Worm (Caenorhabditis elegans) whole organism, L4 larva: ENCODE data around the gene ampd-1.

Experiments
- D1046.2 ChIP-seq: fragments of 200-800 bp; sonication (Bioruptor generic); IDR thresholded peaks from 2 replicates; pipeline ENCODE4 v1.3.6; 2022; ENCODE audit warnings: missing genetic modification characterization, missing compliant biosample characterization
- F37D6.2 ChIP-seq: sonication (generic microtip); optimal IDR thresholded peaks from 2 replicates; lab custom pipeline; 2016; ENCODE audit warnings: mild to moderate bottlenecking, missing genetic modification characterization, missing compliant biosample characterization
- F44E2.7 ChIP-seq: fragments of 200-800 bp; sonication (Bioruptor generic); IDR thresholded peaks from 2 replicates; pipeline ENCODE4 v2.1.2; 2022; ENCODE audit warnings: missing genetic modification characterization, missing compliant biosample characterization
- R02D3.7 ChIP-seq: fragments of 150-350 bp; sonication (generic microtip); optimal IDR thresholded peaks from 3 replicates; lab custom pipeline; 2014; ENCODE audit warnings: missing biosample characterization, missing genetic modification characterization
- T26A8.4 ChIP-seq: fragments of 200-800 bp; sonication (Bioruptor generic); IDR thresholded peaks from 2 replicates; pipeline ENCODE4 v1.3.6; 2022; ENCODE audit warnings: missing genetic modification characterization, missing compliant biosample characterization
- Y48G9A.11 ChIP-seq: fragments of 200-800 bp; sonication (Bioruptor generic); IDR thresholded peaks from 2 replicates; pipeline ENCODE4 v1.3.6; 2022; ENCODE audit warnings: missing genetic modification reagents, missing genetic modification characterization, missing compliant biosample characterization
- Y5F2A.4 ChIP-seq: fragments of 200-800 bp; sonication (Bioruptor generic); optimal IDR thresholded peaks from 2 replicates; lab custom pipeline; 2018; ENCODE audit warnings: mild to moderate bottlenecking, missing genetic modification characterization, missing compliant biosample characterization
- ZK337.2 ChIP-seq: fragments of 200-800 bp; sonication (Bioruptor generic); IDR thresholded peaks from 2 replicates; pipeline ENCODE4 v1.3.6; 2022; ENCODE audit warnings: missing genetic modification reagents, missing genetic modification characterization, missing compliant biosample characterization
- ZK546.5 ChIP-seq, 2 experiments: sonication (generic microtip); optimal IDR thresholded peaks; 2 replicates each; lab custom pipeline; 2017; ENCODE audit warnings: missing biosample characterization in 2 of 2, missing genetic modification characterization in 2 of 2
- aha-1 ChIP-seq: fragments of 150-350 bp; peaks from one replicate; lab custom pipeline; 2014; ENCODE audit warnings: missing biosample characterization, missing genetic modification characterization
- ama-1 ChIP-seq: fragments of 150-350 bp; optimal IDR thresholded peaks from 2 replicates; lab custom pipeline; 2014; ENCODE audit warnings: inconsistent platforms, mixed read lengths
- arid-1 ChIP-seq: fragments of 200-800 bp; sonication (Bioruptor generic); conservative IDR thresholded peaks from 2 replicates; pipeline ENCODE4 v1.3.6; 2022; ENCODE audit warnings: missing genetic modification reagents, missing genetic modification characterization, missing compliant biosample characterization
- ceh-32 ChIP-seq: sonication (generic microtip); optimal IDR thresholded peaks from 2 replicates; lab custom pipeline; 2016; ENCODE audit warnings: mild to moderate bottlenecking, missing genetic modification characterization, missing compliant biosample characterization; ENCODE audit not compliant: poor library complexity
- ceh-44 ChIP-seq: fragments of 200-800 bp; sonication (Bioruptor generic); IDR thresholded peaks from 2 replicates; pipeline ENCODE4 v1.3.6; 2022; ENCODE audit warnings: missing genetic modification reagents, missing genetic modification characterization, missing compliant biosample characterization
- daf-16 ChIP-seq, 3 experiments: sonication (generic microtip); optimal IDR thresholded peaks; 2 replicates each; lab custom pipeline; 2016 to 2017; ENCODE audit warnings: missing genetic modification characterization in 3 of 3, missing genetic modification reagents in 3 of 3, mild to moderate bottlenecking in 2 of 3, missing compliant biosample characterization in 2 of 3, missing biosample characterization in 1 of 3, moderate library complexity in 1 of 3
- daf-19 ChIP-seq: fragments of 200-800 bp; sonication (Bioruptor generic); conservative IDR thresholded peaks from 2 replicates; pipeline ENCODE4 v1.3.6; 2022; ENCODE audit warnings: missing genetic modification characterization, missing compliant biosample characterization
- dmd-6 ChIP-seq: fragments of 200-800 bp; sonication (Bioruptor generic); IDR thresholded peaks from 2 replicates; pipeline ENCODE4 v1.3.6; 2022; ENCODE audit warnings: missing genetic modification reagents, missing genetic modification characterization, missing compliant biosample characterization
- dpl-1 ChIP-seq: fragments of 150-350 bp; optimal IDR thresholded peaks from 2 replicates; lab custom pipeline; 2014; ENCODE audit warnings: missing biosample characterization, missing genetic modification reagents, missing genetic modification characterization
- duxl-1 ChIP-seq: sonication (generic microtip); optimal IDR thresholded peaks from 2 replicates; lab custom pipeline; 2016; ENCODE audit warnings: mild to moderate bottlenecking, missing genetic modification characterization, moderate library complexity, missing compliant biosample characterization; ENCODE audit not compliant: poor library complexity
- dve-1 ChIP-seq: sonication (generic microtip); optimal IDR thresholded peaks from 2 replicates; lab custom pipeline; 2017; ENCODE audit warnings: antibody characterized with exemption, mild to moderate bottlenecking, missing genetic modification characterization, missing compliant biosample characterization; ENCODE audit not compliant: insufficient read depth
- egl-43 ChIP-seq: fragments of 200-800 bp; sonication (Bioruptor generic); IDR thresholded peaks from 2 replicates; pipeline ENCODE4 v1.3.6; 2022; ENCODE audit warnings: missing genetic modification reagents, missing genetic modification characterization, missing compliant biosample characterization
- fkh-10 ChIP-seq: fragments of 150-350 bp; optimal IDR thresholded peaks from 2 replicates; lab custom pipeline; 2014; ENCODE audit warnings: missing biosample characterization, missing genetic modification reagents, missing genetic modification characterization
- fos-1 ChIP-seq: fragments of 150-350 bp; optimal IDR thresholded peaks from 2 replicates; lab custom pipeline; 2014; ENCODE audit warnings: missing biosample characterization, missing genetic modification characterization
- hif-1 ChIP-seq, 2 experiments: sonication (generic microtip); optimal IDR thresholded peaks; 2 replicates each; lab custom pipeline; 2016 to 2017; ENCODE audit warnings: missing compliant biosample characterization in 2 of 2, missing genetic modification characterization in 2 of 2, missing genetic modification reagents in 2 of 2, missing genotype in 2 of 2, mild to moderate bottlenecking in 1 of 2
- hlh-11 ChIP-seq: fragments of 200-800 bp; sonication (Bioruptor generic); optimal IDR thresholded peaks from 2 replicates; lab custom pipeline; 2018; ENCODE audit warnings: mild to moderate bottlenecking, missing genetic modification characterization, missing compliant biosample characterization
- hmg-1.1 ChIP-seq: fragments of 200-800 bp; sonication (Bioruptor generic); IDR thresholded peaks from 2 replicates; pipeline ENCODE4 v1.3.6; 2022; ENCODE audit warnings: missing genetic modification reagents, missing genetic modification characterization, missing compliant biosample characterization
- lin-38 ChIP-seq: fragments of 200-800 bp; sonication (Bioruptor generic); IDR thresholded peaks from 2 replicates; pipeline ENCODE4 v1.3.6; 2022; ENCODE audit warnings: missing genetic modification reagents, missing genetic modification characterization, missing compliant biosample characterization
- lir-3 ChIP-seq: sonication (generic microtip); optimal IDR thresholded peaks from 2 replicates; lab custom pipeline; 2016; ENCODE audit warnings: mild to moderate bottlenecking, missing genetic modification characterization, missing compliant biosample characterization
- madf-9 ChIP-seq: fragments of 200-800 bp; sonication (Bioruptor generic); conservative IDR thresholded peaks from 2 replicates; pipeline ENCODE4 v1.3.6; 2022; ENCODE audit warnings: missing genetic modification reagents, missing genetic modification characterization, missing compliant biosample characterization
- mdt-29 ChIP-seq: fragments of 200-800 bp; sonication (Bioruptor generic); IDR thresholded peaks from 2 replicates; pipeline ENCODE4 v1.3.6; 2022; ENCODE audit warnings: missing genetic modification reagents, missing genetic modification characterization, missing compliant biosample characterization
- mep-1 ChIP-seq: fragments of 150-350 bp; sonication (generic microtip); optimal IDR thresholded peaks from 3 replicates; lab custom pipeline; 2014; ENCODE audit warnings: missing biosample characterization, missing genetic modification characterization
- mes-2 ChIP-seq: sonication (generic microtip); optimal IDR thresholded peaks from 2 replicates; lab custom pipeline; 2016; ENCODE audit warnings: missing genotype, mild to moderate bottlenecking, missing genetic modification characterization, missing compliant biosample characterization; ENCODE audit not compliant: poor library complexity, severe bottlenecking
- nhr-102 ChIP-seq: sonication (generic microtip); optimal IDR thresholded peaks from 2 replicates; lab custom pipeline; 2016; ENCODE audit warnings: mild to moderate bottlenecking, missing genetic modification characterization, moderate library complexity, missing compliant biosample characterization
- nhr-28 ChIP-seq: fragments of 150-350 bp; optimal IDR thresholded peaks from 2 replicates; lab custom pipeline; 2014; ENCODE audit warnings: missing biosample characterization, missing genetic modification characterization
- nhr-41 ChIP-seq: fragments of 200-800 bp; sonication (Bioruptor generic); IDR thresholded peaks from 2 replicates; pipeline ENCODE4 v1.3.6; 2022; ENCODE audit warnings: missing genetic modification reagents, missing genetic modification characterization, missing compliant biosample characterization
- nhr-42 ChIP-seq: fragments of 200-800 bp; sonication (Bioruptor generic); IDR thresholded peaks from 2 replicates; pipeline ENCODE4 v1.3.6; 2022; ENCODE audit warnings: missing genetic modification characterization, missing compliant biosample characterization
- nhr-77 ChIP-seq: fragments of 150-350 bp; optimal IDR thresholded peaks from 2 replicates; lab custom pipeline; 2014; ENCODE audit warnings: missing biosample characterization, missing genetic modification characterization
- pha-4 ChIP-seq, 2 experiments: fragments of 150-350 bp in 1 of 2; fragments of 200-800 bp in 1 of 2; sonication (Bioruptor generic) in 1 of 2; IDR thresholded peaks in 1 of 2; optimal IDR thresholded peaks in 1 of 2; 2 replicates each; pipeline versions ENCODE4 v1.3.6 to Lab custom; 2014 to 2022; ENCODE audit warnings: missing genetic modification characterization in 2 of 2, missing genetic modification reagents in 2 of 2, missing biosample characterization in 1 of 2, missing compliant biosample characterization in 1 of 2
- php-3 ChIP-seq: fragments of 200-800 bp; sonication (Bioruptor generic); IDR thresholded peaks from 2 replicates; pipeline ENCODE4 v1.3.6; 2022; ENCODE audit warnings: missing genetic modification reagents, missing genetic modification characterization, missing compliant biosample characterization
- pqm-1 ChIP-seq: sonication (generic microtip); optimal IDR thresholded peaks from 2 replicates; lab custom pipeline; 2017; ENCODE audit warnings: missing biosample characterization, missing genetic modification characterization
- set-16 ChIP-seq: fragments of 200-800 bp; sonication (Bioruptor generic); IDR thresholded peaks from 2 replicates; pipeline ENCODE4 v1.3.6; 2022; ENCODE audit warnings: missing genetic modification reagents, missing genetic modification characterization, missing compliant biosample characterization
- skn-1 ChIP-seq: fragments of 150-350 bp; optimal IDR thresholded peaks from 2 replicates; lab custom pipeline; 2014; ENCODE audit warnings: missing biosample characterization, missing genetic modification characterization
- tra-1 ChIP-seq: fragments of 200-800 bp; sonication (Bioruptor generic); IDR thresholded peaks from 2 replicates; pipeline ENCODE4 v1.3.6; 2022; ENCODE audit warnings: missing genetic modification reagents, missing genetic modification characterization, missing compliant biosample characterization
- vab-7 ChIP-seq: fragments of 200-800 bp; sonication (Bioruptor generic); IDR thresholded peaks from 2 replicates; pipeline ENCODE4 v1.3.6; 2022; ENCODE audit warnings: missing genetic modification reagents, missing genetic modification characterization, missing compliant biosample characterization
- zag-1 ChIP-seq: fragments of 150-350 bp; optimal IDR thresholded peaks from 2 replicates; lab custom pipeline; 2014; ENCODE audit warnings: missing biosample characterization, missing genetic modification characterization
- zfp-3 ChIP-seq: fragments of 200-800 bp; sonication (Bioruptor generic); conservative IDR thresholded peaks from 2 replicates; pipeline ENCODE4 v1.3.6; 2022; ENCODE audit warnings: missing genetic modification reagents, missing genetic modification characterization, missing compliant biosample characterization
- zip-11 ChIP-seq: fragments of 200-800 bp; sonication (Bioruptor generic); IDR thresholded peaks from 2 replicates; pipeline ENCODE4 v1.3.6; 2022; ENCODE audit warnings: missing genetic modification characterization, missing compliant biosample characterization
- zip-2 ChIP-seq: fragments of 150-350 bp; optimal IDR thresholded peaks from 2 replicates; lab custom pipeline; 2014; ENCODE audit warnings: missing biosample characterization, missing genetic modification characterization
- ztf-11 ChIP-seq: fragments of 150-350 bp; optimal IDR thresholded peaks from 2 replicates; lab custom pipeline; 2014; ENCODE audit warnings: missing biosample characterization, missing genetic modification characterization

The ampd-1 gene

ce11 chrII:5235758-5236157, 32.6 kb downstream of the ampd-1 start, which contains the start of gene pho-1:
Gene pho-1 (minus strand): TSS chrII:5235846.
- TF ChIP-seq F44E2.7 (GFP tag; lab: Robert Waterston, UW) (no peak), R02D3.7 (tag; lab: Kevin White, UChicago) (no peak), ZK337.2 (GFP tag; lab: Robert Waterston, UW) (no peak), ZK546.5 (tag; optimal IDR thresholded peaks at IDR 0.05; lab: Kevin White, UChicago) (no peak), aha-1 (tag; lab: Kevin White, UChicago) (no peak), skn-1 (tag; lab: Kevin White, UChicago) (no peak), fos-1 (tag; lab: Kevin White, UChicago) (no peak), nhr-102 (tag; lab: Kevin White, UChicago) (no peak), lir-3 (tag; lab: Kevin White, UChicago) (no peak), hmg-1.1 (GFP tag; lab: Robert Waterston, UW) (no peak), mep-1 (tag; lab: Kevin White, UChicago) (no peak), D1046.2 (no peak), duxl-1 (tag; lab: Kevin White, UChicago) (no peak), nhr-42 (no peak), pqm-1 (tag; lab: Kevin White, UChicago) (peak; percentile 66), dmd-6 (peak; percentile 39; the same call in 1 of the 2 replicates), fkh-10 (no peak), F37D6.2 (no peak), hif-1 (tag; optimal IDR thresholded peaks at IDR 0.05; lab: Kevin White, UChicago) (no peak), hlh-11 (peak; percentile 41), madf-9 (no peak), nhr-28 (tag; lab: Kevin White, UChicago) (peak; percentile 67), daf-19 (no peak), dve-1 (tag; lab: Kevin White, UChicago) (peak; percentile 29), php-3 (GFP tag; lab: Robert Waterston, UW) (peak; percentile 23; the same call in 1 of the 2 replicates), ama-1 (no peak), daf-16 (GFP tag; optimal IDR thresholded peaks at IDR 0.05; lab: Kevin White, UChicago) (no peak), daf-16 (tag; optimal IDR thresholded peaks at IDR 0.05; lab: Kevin White, UChicago) (peak; percentile 28)
- TF ChIP-seq, all 104 proteins: peak for 7

- TF ChIP-seq fkh-10 (no peak), lin-38 (no peak; the same call in 1 of the 2 replicates), ztf-11 (tag; lab: Kevin White, UChicago) (no peak), Y5F2A.4 (no peak), dpl-1 (GFP tag; lab: Kevin White, UChicago) (no peak), ZK337.2 (GFP tag; lab: Robert Waterston, UW) (no peak), ceh-32 (tag; lab: Kevin White, UChicago) (no peak), T26A8.4 (peak; percentile 45; the same call in 1 of the 2 replicates), vab-7 (GFP tag; lab: Robert Waterston, UW) (0 out of 2 replicates have a peak, but pooled peaks have one; percentile 53), zip-2 (no peak), zfp-3 (GFP tag; lab: Robert Waterston, UW) (0 out of 2 replicates have a peak, but pooled peaks have one; percentile 46), zag-1 (tag; lab: Kevin White, UChicago) (no peak), D1046.2 (no peak), nhr-42 (no peak), hmg-1.1 (GFP tag; lab: Robert Waterston, UW) (no peak), set-16 (no peak), zip-11 (GFP tag; lab: Robert Waterston, UW) (no peak), Y48G9A.11 (peak; percentile 58), mdt-29 (GFP tag; lab: Robert Waterston, UW) (no peak), nhr-41 (GFP tag; lab: Robert Waterston, UW) (no peak), pha-4 (GFP tag; IDR thresholded peaks at IDR 0.05; lab: Robert Waterston, UW) (peak; percentile 56; the same call in 1 of the 2 replicates), pha-4 (tag; optimal IDR thresholded peaks at IDR 0.05; lab: Kevin White, UChicago) (no peak), daf-16 (GFP tag; optimal IDR thresholded peaks at IDR 0.05; lab: Kevin White, UChicago) (no peak), daf-16 (tag; optimal IDR thresholded peaks at IDR 0.05; lab: Kevin White, UChicago) (no peak), ceh-44 (GFP tag; lab: Robert Waterston, UW) (no peak), egl-43 (GFP tag; lab: Robert Waterston, UW) (peak; percentile 72), mes-2 (peak; percentile 59), tra-1 (GFP tag; lab: Robert Waterston, UW) (peak; percentile 52; the same call in 1 of the 2 replicates), arid-1 (0 out of 2 replicates have a peak, but pooled peaks have one; percentile 25), nhr-77 (tag; lab: Kevin White, UChicago) (no peak)
Measured at ce11 chrII:5237699-5238098, 34.6 kb downstream of the ampd-1 start.
